Worm (Caenorhabditis elegans): Measurements from ENCODE around the gene ccdc-12.

DNA sequence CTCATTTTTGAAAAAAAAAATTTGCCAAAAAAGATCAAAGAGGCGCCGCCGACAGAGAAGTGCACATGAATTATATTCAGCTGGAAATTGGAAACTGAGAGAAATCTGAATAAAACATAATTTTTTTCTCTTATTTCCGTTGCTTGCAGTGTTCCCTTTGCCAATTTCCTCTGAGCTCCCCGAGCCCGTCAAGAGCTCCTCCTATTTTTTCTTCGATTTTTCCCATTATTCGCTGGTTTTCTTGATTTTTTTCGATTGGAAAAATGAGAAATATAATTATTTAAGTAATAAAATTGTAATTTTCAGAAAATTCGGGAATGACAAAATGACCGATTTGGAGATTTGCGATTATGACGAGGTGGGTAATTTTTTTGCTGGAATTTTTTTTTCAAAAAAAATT is 47.0 kb upstream of the ccdc-12 start, which contains the start of gene sprr-3:
- TF ChIP-seq unc-30 (tag; optimal IDR thresholded peaks at IDR 0.05) (no peak), nhr-90 (tag; optimal IDR thresholded peaks at IDR 0.05; ENCODE audit: poor library complexity) (no peak), snpc-4 (tag; optimal IDR thresholded peaks at IDR 0.05) (no peak), pqm-1 (tag; optimal IDR thresholded peaks at IDR 0.05) (no peak)
